Worm (Caenorhabditis elegans): ENCODE measurements around the gene smg-8.

The smg-8 gene

ce11 chrII:14441144-14441543 lies at the start of gene smg-8:
Gene smg-8, plus strand, starts transcription at chrII:14441409.
- TF ChIP-seq W03F9.2 (tag; optimal IDR thresholded peaks at IDR 0.05) (peak; percentile 67), dao-5 (tag; optimal IDR thresholded peaks at IDR 0.05) (no peak), him-1 (tag; optimal IDR thresholded peaks at IDR 0.05) (no peak)

- TF ChIP-seq dao-5 (tag; optimal IDR thresholded peaks at IDR 0.05) = no peak
Measured at ce11 chrII:14393766-14394165, 47.4 kb upstream of the smg-8 start.

ce11 chrII:14399595-14399994 lies 41.6 kb upstream of the smg-8 start:
- no peak for TF ChIP-seq him-1 (tag; optimal IDR thresholded peaks at IDR 0.05)
- TF ChIP-seq dao-5 (tag; optimal IDR thresholded peaks at IDR 0.05) = no peak
- TF ChIP-seq W03F9.2 (tag; optimal IDR thresholded peaks at IDR 0.05) = peak; percentile 88

ce11 chrII:14401098-14401497 lies 40.1 kb upstream of the smg-8 start:
- TF ChIP-seq W03F9.2 (tag; optimal IDR thresholded peaks at IDR 0.05) = no peak
- no peak for TF ChIP-seq dao-5 (tag; optimal IDR thresholded peaks at IDR 0.05)
- TF ChIP-seq him-1 (tag; optimal IDR thresholded peaks at IDR 0.05) = no peak

- TF ChIP-seq him-1 (tag; optimal IDR thresholded peaks at IDR 0.05) = no peak
- no peak for TF ChIP-seq W03F9.2 (tag; optimal IDR thresholded peaks at IDR 0.05)
- TF ChIP-seq dao-5 (tag; optimal IDR thresholded peaks at IDR 0.05) = no peak
Measured at ce11 chrII:14404266-14404665, 36.9 kb upstream of the smg-8 start.

ce11 chrII:14404741-14405488 lies 36.3 kb upstream of the smg-8 start:
- peak; percentile 34 for TF ChIP-seq W03F9.2 (tag; optimal IDR thresholded peaks at IDR 0.05)
- no peak for TF ChIP-seq him-1 (tag; optimal IDR thresholded peaks at IDR 0.05)

ce11 chrII:14405489-14406059 lies 35.6 kb upstream of the smg-8 start:
- no peak for TF ChIP-seq W03F9.2 (tag; optimal IDR thresholded peaks at IDR 0.05)
- no peak for TF ChIP-seq him-1 (tag; optimal IDR thresholded peaks at IDR 0.05)
- no peak for TF ChIP-seq dao-5 (tag; optimal IDR thresholded peaks at IDR 0.05)

- TF ChIP-seq W03F9.2 (tag; optimal IDR thresholded peaks at IDR 0.05) (no peak), him-1 (tag; optimal IDR thresholded peaks at IDR 0.05) (no peak), dao-5 (tag; optimal IDR thresholded peaks at IDR 0.05) (no peak)
Measured at ce11 chrII:14406117-14406935, 34.9 kb upstream of the smg-8 start.

- TF ChIP-seq W03F9.2 (tag; optimal IDR thresholded peaks at IDR 0.05) = peak; percentile 47
- no peak for TF ChIP-seq him-1 (tag; optimal IDR thresholded peaks at IDR 0.05)
- TF ChIP-seq dao-5 (tag; optimal IDR thresholded peaks at IDR 0.05) = no peak
Measured at ce11 chrII:14407332-14408270, 33.6 kb upstream of the smg-8 start.

ce11 chrII:14408312-14408711 lies 32.9 kb upstream of the smg-8 start, which contains the start of gene F26H11.4:
Gene F26H11.4, plus strand, starts transcription at chrII:14408612.
- TF ChIP-seq dao-5 (tag; optimal IDR thresholded peaks at IDR 0.05) (no peak), W03F9.2 (tag; optimal IDR thresholded peaks at IDR 0.05) (no peak), him-1 (tag; optimal IDR thresholded peaks at IDR 0.05) (no peak)

ce11 chrII:14410768-14411167 lies 30.4 kb upstream of the smg-8 start, which contains the start of gene dsb-2:
Gene dsb-2, plus strand, starts transcription at chrII:14411095.
- TF ChIP-seq him-1 (tag; optimal IDR thresholded peaks at IDR 0.05) (no peak), W03F9.2 (tag; optimal IDR thresholded peaks at IDR 0.05) (peak; percentile 11)

ce11 chrII:14413035-14413525 lies 28.1 kb upstream of the smg-8 start, which contains the start of gene exl-1:
Gene exl-1, minus strand, starts transcription at chrII:14413475.
- TF ChIP-seq W03F9.2 (tag; optimal IDR thresholded peaks at IDR 0.05) = no peak
- TF ChIP-seq him-1 (tag; optimal IDR thresholded peaks at IDR 0.05) = no peak
- no peak for TF ChIP-seq dao-5 (tag; optimal IDR thresholded peaks at IDR 0.05)

ce11 chrII:14413709-14414108 lies 27.5 kb upstream of the smg-8 start:
- no peak for TF ChIP-seq him-1 (tag; optimal IDR thresholded peaks at IDR 0.05)
- TF ChIP-seq W03F9.2 (tag; optimal IDR thresholded peaks at IDR 0.05) = no peak
- TF ChIP-seq dao-5 (tag; optimal IDR thresholded peaks at IDR 0.05) = no peak
